Worm (Caenorhabditis elegans): ENCODE measurements around the gene C06E1.9.

Gene C06E1.9

DNA sequence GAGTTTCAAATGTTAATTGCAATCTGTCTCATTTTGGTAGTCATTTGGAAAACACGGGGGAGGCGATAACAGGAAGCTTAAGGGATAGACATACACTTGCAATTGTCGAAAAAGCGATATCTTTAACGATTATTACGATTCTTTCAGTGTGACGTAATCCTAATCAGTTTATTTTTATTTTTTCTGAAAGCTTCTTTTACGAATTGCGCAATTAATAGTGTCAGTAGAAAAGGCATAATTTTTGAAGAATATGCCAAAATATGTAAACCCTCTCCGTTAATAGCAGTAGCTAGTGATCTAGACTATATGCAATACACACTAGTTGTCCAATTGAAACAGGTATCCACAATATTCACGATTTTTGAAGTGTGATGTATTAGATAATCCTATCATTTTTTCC is 49.2 kb downstream of the C06E1.9 start:
- no peak for TF ChIP-seq tlf-1 (GFP tag; optimal IDR thresholded peaks at IDR 0.05)
- TF ChIP-seq nhr-27 (tag; optimal IDR thresholded peaks at IDR 0.05), result no peak

DNA sequence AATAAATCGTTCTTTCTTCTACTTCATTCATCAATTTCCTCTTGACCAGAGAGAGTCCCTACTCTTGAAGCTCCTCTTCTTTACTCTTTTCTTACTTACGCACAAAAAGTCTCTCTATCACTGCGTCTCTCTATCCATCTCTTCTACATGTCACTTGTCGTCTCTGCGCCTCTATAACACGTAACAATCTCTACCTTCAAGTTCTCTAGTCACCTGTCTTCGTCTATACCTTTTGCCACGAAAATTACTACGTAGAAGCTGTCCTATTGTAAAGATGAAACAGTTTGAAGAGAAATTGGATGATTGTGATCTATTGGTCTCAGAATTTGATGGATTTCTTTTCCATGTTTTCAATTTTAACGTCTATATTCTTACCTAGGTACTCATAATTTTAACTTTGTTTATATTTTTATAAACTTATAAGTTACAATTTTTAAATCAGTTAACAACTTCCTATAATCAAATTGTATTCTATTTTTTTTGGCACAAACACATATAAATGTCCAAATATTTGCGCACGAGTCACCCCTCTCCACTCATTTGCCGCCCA is 52.7 kb downstream of the C06E1.9 start, which contains the start of gene C02D5.2:
C02D5.2 (plus strand) TSS at position 500 of the 550 bp plus-strand sequence.
- TF ChIP-seq F57A8.1 (GFP tag; optimal IDR thresholded peaks at IDR 0.05) (no peak), K11D2.4 (GFP tag; IDR thresholded peaks at IDR 0.05) (no peak), rcor-1 (GFP tag; IDR thresholded peaks at IDR 0.05) (no peak), attf-3 (GFP tag; conservative IDR thresholded peaks at IDR 0.05) (no peak), dpff-1 (tag; optimal IDR thresholded peaks at IDR 0.05) (no peak), F55B11.4 (tag; optimal IDR thresholded peaks at IDR 0.05; ENCODE audit: borderline replicate concordance, insufficient read depth) (no peak), F39B2.1 (GFP tag; IDR thresholded peaks at IDR 0.05) (no peak), hmg-1.2 (GFP tag; IDR thresholded peaks at IDR 0.05) (peak; percentile 78; the same call in 1 of the 2 replicates), gei-17 (GFP tag; optimal IDR thresholded peaks at IDR 0.05) (no peak), nhr-80 (tag; optimal IDR thresholded peaks at IDR 0.05) (peak; percentile 1)
